Worm (Caenorhabditis elegans): ENCODE measurements around the gene F16G10.5.

DNA sequence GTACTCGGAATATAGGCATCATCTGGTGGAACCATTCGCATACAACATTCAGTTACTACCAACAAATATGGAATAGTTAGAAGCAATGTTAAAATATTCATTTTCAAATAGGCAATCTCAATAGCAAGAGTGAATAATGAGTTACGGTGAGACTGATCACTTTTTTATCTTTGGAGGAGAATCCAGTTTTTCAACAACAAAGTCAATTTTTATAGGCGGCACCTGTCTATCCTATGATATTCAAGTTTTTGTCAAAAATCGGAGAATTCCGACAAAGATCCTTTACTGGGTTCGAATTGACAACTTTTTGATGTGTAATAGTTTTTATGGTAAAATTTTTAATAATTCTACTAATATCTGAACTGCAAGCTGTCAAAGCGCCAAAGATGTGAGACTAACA lies 26.7 kb downstream of the F16G10.5 start, which contains the start of gene F16G10.11:
- TF ChIP-seq nhr-23 (tag; optimal IDR thresholded peaks at IDR 0.05) (no peak), ceh-82 (tag; optimal IDR thresholded peaks at IDR 0.05) (no peak), nhr-76 (tag; optimal IDR thresholded peaks at IDR 0.05) (no peak), snpc-4 (tag; optimal IDR thresholded peaks at IDR 0.05) (no peak), egl-27 (tag; optimal IDR thresholded peaks at IDR 0.05) (no peak), pqm-1 (tag; optimal IDR thresholded peaks at IDR 0.05) (no peak), unc-39 (tag; optimal IDR thresholded peaks at IDR 0.05) (no peak), lin-15B (tag; optimal IDR thresholded peaks at IDR 0.05) (no peak)

Data from whole organism, L3 larva.